Fruit fly (Drosophila melanogaster) whole organism, embryonic: Measurements from ENCODE around the gene PH4alphaNE2.

Experiments
- B-H2 ChIP-seq: fragments of 200-800 bp; sonication (Bioruptor generic); optimal IDR thresholded peaks from 2 replicates; lab custom pipeline; 2018; ENCODE audit warnings: missing biosample characterization, mild to moderate bottlenecking, missing genetic modification characterization
- CG1024 ChIP-seq: fragments of 200-800 bp; sonication (Bioruptor generic); IDR thresholded peaks from 2 replicates; pipeline ENCODE4 v1.3.6; 2022; ENCODE audit warnings: missing biosample characterization, missing genetic modification characterization
- CG10267 ChIP-seq: fragments of 200-800 bp; sonication (Bioruptor generic); optimal IDR thresholded peaks from 2 replicates; lab custom pipeline; 2018; ENCODE audit warnings: missing biosample characterization, mild to moderate bottlenecking, missing genetic modification characterization, moderate library complexity
- CG10654 ChIP-seq: fragments of 200-800 bp; sonication (Bioruptor generic); optimal IDR thresholded peaks from 2 replicates; lab custom pipeline; 2016; ENCODE audit warnings: missing biosample characterization, missing genetic modification characterization
- CG10959 ChIP-seq: fragments of 200-800 bp; sonication (Bioruptor generic); IDR thresholded peaks from 2 replicates; pipeline ENCODE4 v1.3.6; 2022; ENCODE audit warnings: missing biosample characterization, missing genetic modification characterization
- CG11695 ChIP-seq: fragments of 200-800 bp; sonication (Bioruptor generic); IDR thresholded peaks from 3 replicates; pipeline ENCODE4 v1.3.6; 2022; ENCODE audit warnings: missing biosample characterization, missing genetic modification characterization
- CG11723 ChIP-seq: fragments of 200-800 bp; sonication (Bioruptor generic); optimal IDR thresholded peaks from 2 replicates; lab custom pipeline; 2017; ENCODE audit warnings: missing biosample characterization, mild to moderate bottlenecking, missing genetic modification characterization
- CG12659 ChIP-seq: fragments of 200-800 bp; sonication (Bioruptor generic); optimal IDR thresholded peaks from 3 replicates; lab custom pipeline; 2017; ENCODE audit warnings: mild to moderate bottlenecking, missing biosample characterization, missing genetic modification reagents, missing genetic modification characterization
- CG13287 ChIP-seq: fragments of 200-800 bp; sonication (Bioruptor generic); IDR thresholded peaks from 2 replicates; pipeline ENCODE4 v1.3.6; 2022; ENCODE audit warnings: missing biosample characterization, missing genetic modification characterization; ENCODE audit not compliant: partially characterized antibody
- CG15073 ChIP-seq: fragments of 200-800 bp; sonication (Bioruptor generic); optimal IDR thresholded peaks from 2 replicates; lab custom pipeline; 2016; ENCODE audit warnings: missing biosample characterization, missing genetic modification characterization
- CG15269 ChIP-seq: fragments of 200-800 bp; sonication (Bioruptor generic); optimal IDR thresholded peaks from 2 replicates; lab custom pipeline; 2018; ENCODE audit warnings: missing biosample characterization, mild to moderate bottlenecking, missing genetic modification characterization, moderate library complexity
- CG17802 ChIP-seq: fragments of 200-800 bp; sonication (Bioruptor generic); optimal IDR thresholded peaks from 2 replicates; lab custom pipeline; 2018; ENCODE audit warnings: missing biosample characterization, mild to moderate bottlenecking, missing genetic modification characterization, moderate library complexity
- CG17829 ChIP-seq: fragments of 200-800 bp; optimal IDR thresholded peaks from 2 replicates; lab custom pipeline; 2019; ENCODE audit warnings: missing biosample characterization, mild to moderate bottlenecking, missing genetic modification characterization, moderate library complexity
- CG30431 ChIP-seq: fragments of 200-800 bp; sonication (Bioruptor generic); optimal IDR thresholded peaks from 2 replicates; lab custom pipeline; 2017; ENCODE audit warnings: missing biosample characterization, missing genetic modification characterization
- CG34224 ChIP-seq: fragments of 200-800 bp; sonication (Bioruptor generic); IDR thresholded peaks from 3 replicates; pipeline ENCODE4 v1.3.6; 2022; ENCODE audit warnings: missing biosample characterization, missing genetic modification characterization; ENCODE audit not compliant: partially characterized antibody
- CG4424 ChIP-seq: fragments of 200-800 bp; sonication (Bioruptor generic); optimal IDR thresholded peaks from 3 replicates; lab custom pipeline; 2016; ENCODE audit warnings: missing biosample characterization, missing genetic modification characterization
- CG6854 ChIP-seq: fragments of 200-800 bp; sonication (Bioruptor generic); optimal IDR thresholded peaks from 3 replicates; lab custom pipeline; 2017; ENCODE audit warnings: missing biosample characterization, mild to moderate bottlenecking, missing genetic modification characterization
- CG7745 ChIP-seq: fragments of 200-800 bp; sonication (Bioruptor generic); optimal IDR thresholded peaks from 2 replicates; lab custom pipeline; 2018; ENCODE audit warnings: missing biosample characterization, mild to moderate bottlenecking, missing genetic modification characterization, moderate library complexity
- CG8089 ChIP-seq: fragments of 200-800 bp; sonication (Bioruptor generic); optimal IDR thresholded peaks from 3 replicates; lab custom pipeline; 2016; ENCODE audit warnings: missing biosample characterization, missing genetic modification characterization
- CG8765 ChIP-seq: fragments of 200-800 bp; sonication (Bioruptor generic); IDR thresholded peaks from 2 replicates; pipeline ENCODE4 v1.3.6; 2022; ENCODE audit warnings: missing biosample characterization, missing genetic modification characterization
- CG8924 ChIP-seq: fragments of 200-800 bp; optimal IDR thresholded peaks from 3 replicates; lab custom pipeline; 2019; ENCODE audit warnings: missing biosample characterization, mild to moderate bottlenecking, missing genetic modification characterization, moderate library complexity
- CG9437 ChIP-seq: fragments of 200-800 bp; sonication (Bioruptor generic); optimal IDR thresholded peaks from 2 replicates; lab custom pipeline; 2018; ENCODE audit warnings: missing biosample characterization, mild to moderate bottlenecking, missing genetic modification characterization
- CG9609 ChIP-seq: fragments of 200-800 bp; sonication (Bioruptor generic); optimal IDR thresholded peaks from 3 replicates; lab custom pipeline; 2016; ENCODE audit warnings: missing biosample characterization, missing genetic modification characterization
- CoRest ChIP-seq: fragments of 200-800 bp; sonication (Bioruptor generic); optimal IDR thresholded peaks from 3 replicates; lab custom pipeline; 2018; ENCODE audit warnings: missing biosample characterization, mild to moderate bottlenecking, missing genetic modification characterization, moderate library complexity
- CrebB ChIP-seq: fragments of 200-800 bp; sonication (Bioruptor generic); optimal IDR thresholded peaks from 3 replicates; lab custom pipeline; 2018; ENCODE audit warnings: missing biosample characterization, mild to moderate bottlenecking, missing genetic modification characterization
- Hr78 ChIP-seq, 2 experiments: fragments of 200-800 bp in 1 of 2; fragments of >200 bp in 1 of 2; sonication (Bioruptor generic) in 1 of 2; optimal IDR thresholded peaks; 2 replicates each; lab custom pipeline; 2017 to 2019; ENCODE audit warnings: missing biosample characterization in 2 of 2, missing genetic modification characterization in 2 of 2, mild to moderate bottlenecking in 1 of 2, moderate library complexity in 1 of 2
- Nf-YA ChIP-seq: fragments of 200-800 bp; sonication (Bioruptor generic); IDR thresholded peaks from 2 replicates; pipeline ENCODE4 v1.3.6; 2022; ENCODE audit warnings: missing biosample characterization, missing genetic modification characterization
- Poxn ChIP-seq: fragments of 200-800 bp; sonication (Bioruptor generic); IDR thresholded peaks from 2 replicates; pipeline ENCODE4 v1.3.6; 2022; ENCODE audit warnings: missing biosample characterization, missing genetic modification characterization
- Rx ChIP-seq: fragments of 200-800 bp; sonication (Bioruptor generic); IDR thresholded peaks from 2 replicates; pipeline ENCODE4 v1.3.6; 2022; ENCODE audit warnings: missing biosample characterization, missing genetic modification characterization
- ap ChIP-seq: fragments of 200-800 bp; sonication (Bioruptor generic); IDR thresholded peaks from 2 replicates; pipeline ENCODE4 v1.3.6; 2022; ENCODE audit warnings: missing biosample characterization, missing genetic modification characterization
- ara ChIP-seq: fragments of 200-800 bp; sonication (Bioruptor generic); IDR thresholded peaks from 2 replicates; pipeline ENCODE4 v1.3.6; 2022; ENCODE audit warnings: missing biosample characterization, missing genetic modification characterization
- ato ChIP-seq: fragments of 200-800 bp; sonication (Bioruptor generic); IDR thresholded peaks from 2 replicates; pipeline ENCODE4 v1.3.6; 2022; ENCODE audit warnings: missing biosample characterization, missing genetic modification characterization; ENCODE audit not compliant: partially characterized antibody
- bcd ChIP-seq: fragments of 200-800 bp; sonication (Bioruptor generic); optimal IDR thresholded peaks from 2 replicates; lab custom pipeline; 2017; ENCODE audit warnings: missing biosample characterization, mild to moderate bottlenecking, missing genetic modification characterization
- bigmax ChIP-seq: fragments of 200-800 bp; sonication (Bioruptor generic); optimal IDR thresholded peaks from 2 replicates; lab custom pipeline; 2018; ENCODE audit warnings: missing biosample characterization, mild to moderate bottlenecking, missing genetic modification characterization
- chn ChIP-seq: fragments of 200-800 bp; sonication (Bioruptor generic); optimal IDR thresholded peaks from 2 replicates; lab custom pipeline; 2016; ENCODE audit warnings: missing biosample characterization, missing genetic modification characterization
- fd96Cb ChIP-seq: fragments of 200-800 bp; sonication (Bioruptor generic); optimal IDR thresholded peaks from 2 replicates; lab custom pipeline; 2018; ENCODE audit warnings: missing biosample characterization, mild to moderate bottlenecking, missing genetic modification characterization, moderate library complexity
- fru ChIP-seq: fragments of >200 bp; optimal IDR thresholded peaks from 2 replicates; lab custom pipeline; 2017
- gsb ChIP-seq: fragments of 200-800 bp; sonication (Bioruptor generic); IDR thresholded peaks from 2 replicates; pipeline ENCODE4 v1.3.6; 2022; ENCODE audit warnings: missing biosample characterization, missing genetic modification characterization
- hb ChIP-seq: fragments of 200-800 bp; sonication (Bioruptor generic); IDR thresholded peaks from 3 replicates; pipeline ENCODE4 v1.3.6; 2022; ENCODE audit warnings: missing biosample characterization, missing genetic modification characterization; ENCODE audit not compliant: partially characterized antibody
- insv ChIP-seq, 2 experiments: fragments of 200-800 bp; sonication (Bioruptor generic); optimal IDR thresholded peaks; 3 replicates each; lab custom pipeline; 2016 to 2018; ENCODE audit warnings: missing biosample characterization in 2 of 2, missing genetic modification characterization in 2 of 2
- kni ChIP-seq: fragments of 200-800 bp; sonication (Bioruptor generic); optimal IDR thresholded peaks from 3 replicates; lab custom pipeline; 2017; ENCODE audit warnings: mild to moderate bottlenecking, missing biosample characterization, missing genetic modification reagents, missing genetic modification characterization
- oc ChIP-seq: fragments of 200-800 bp; sonication (Bioruptor generic); optimal IDR thresholded peaks from 2 replicates; lab custom pipeline; 2018; ENCODE audit warnings: missing biosample characterization, mild to moderate bottlenecking, missing genetic modification characterization, moderate library complexity
- salm ChIP-seq: fragments of 200-800 bp; sonication (Bioruptor generic); optimal IDR thresholded peaks from 2 replicates; lab custom pipeline; 2018; ENCODE audit warnings: missing biosample characterization, mild to moderate bottlenecking, missing genetic modification characterization
- schlank ChIP-seq: fragments of 200-800 bp; sonication (Bioruptor generic); optimal IDR thresholded peaks from 2 replicates; lab custom pipeline; 2018; ENCODE audit warnings: missing biosample characterization, mild to moderate bottlenecking, missing genetic modification characterization
- scrt ChIP-seq: fragments of 200-800 bp; sonication (Bioruptor generic); optimal IDR thresholded peaks from 2 replicates; lab custom pipeline; 2018; ENCODE audit warnings: missing biosample characterization, mild to moderate bottlenecking, missing genetic modification characterization, moderate library complexity
- seq ChIP-seq: fragments of 200-800 bp; sonication (Bioruptor generic); IDR thresholded peaks from 2 replicates; pipeline ENCODE4 v1.3.6; 2022; ENCODE audit warnings: missing biosample characterization, missing genetic modification characterization
- slbo ChIP-seq: fragments of 200-800 bp; sonication (Bioruptor generic); IDR thresholded peaks from 2 replicates; pipeline ENCODE4 v1.3.6; 2022; ENCODE audit warnings: missing biosample characterization, missing genetic modification characterization
- stc ChIP-seq: fragments of 200-800 bp; sonication (Bioruptor generic); IDR thresholded peaks from 2 replicates; pipeline ENCODE4 v1.3.6; 2022; ENCODE audit warnings: missing biosample characterization, missing genetic modification characterization
- sug ChIP-seq: fragments of 200-800 bp; optimal IDR thresholded peaks from 2 replicates; lab custom pipeline; 2019; ENCODE audit warnings: missing biosample characterization, mild to moderate bottlenecking, missing genetic modification characterization, moderate library complexity
- tup ChIP-seq: fragments of 200-800 bp; sonication (Bioruptor generic); optimal IDR thresholded peaks from 2 replicates; lab custom pipeline; 2016; ENCODE audit warnings: missing biosample characterization, mild to moderate bottlenecking, missing genetic modification characterization, moderate library complexity
- usp ChIP-seq: fragments of >200 bp; optimal IDR thresholded peaks from 2 replicates; lab custom pipeline; 2017; ENCODE audit warnings: missing biosample characterization, missing genetic modification characterization

PH4alphaNE2 gene

DNA sequence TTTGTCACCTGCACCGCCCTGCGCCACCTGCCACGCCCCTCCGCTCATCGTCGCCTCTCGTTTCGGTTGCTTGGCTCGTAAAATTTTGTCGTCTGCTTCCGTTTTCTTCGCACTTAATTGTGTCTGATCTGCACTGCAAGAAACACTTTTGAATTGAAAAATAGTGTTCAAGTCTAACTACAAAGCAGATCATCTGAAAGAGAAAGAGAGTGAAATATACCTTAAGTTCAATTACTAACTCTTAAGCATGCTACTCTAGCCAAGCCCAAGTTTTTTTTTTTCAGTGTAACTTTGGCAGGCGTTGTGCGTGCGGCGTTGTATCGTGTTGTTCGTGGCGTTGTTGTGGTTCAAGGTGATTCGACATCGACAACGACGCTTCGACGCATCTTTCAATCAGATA, 28.2 kb upstream of the PH4alphaNE2 start (continued):
- TF ChIP-seq Nf-YA (GFP tag; lab: Robert Waterston, UW) (peak; percentile 84), sug (tag; lab: Kevin White, UChicago) (peak; percentile 87), CG12659 (GFP tag; lab: Kevin White, UChicago) (peak; percentile 93), gsb (GFP tag; lab: Robert Waterston, UW) (peak; percentile 89), Poxn (GFP tag; lab: Robert Waterston, UW) (peak; percentile 72), CG15073 (GFP tag; lab: Kevin White, UChicago) (peak; percentile 39), CG11695 (peak; percentile 87), salm (tag; lab: Kevin White, UChicago) (peak; percentile 85), CG30431 (GFP tag; lab: Kevin White, UChicago) (peak; percentile 88), CG10267 (peak; percentile 79), B-H2 (peak; percentile 93), stc (GFP tag; lab: Robert Waterston, UW) (peak; percentile 87), ap (peak; percentile 90), oc (tag; lab: Kevin White, UChicago) (peak; percentile 86), ara (peak; percentile 90), CG1024 (GFP tag; lab: Robert Waterston, UW) (peak; percentile 84), CoRest (tag; lab: Kevin White, UChicago) (peak; percentile 92), bigmax (GFP tag; lab: Kevin White, UChicago) (no peak), chn (GFP tag; lab: Kevin White, UChicago) (peak; percentile 94), CG6854 (GFP tag; lab: Kevin White, UChicago) (peak; percentile 89), insv (GFP tag; optimal IDR thresholded peaks at IDR 0.05; lab: Kevin White, UChicago) (peak in 1 of 2 experiments; percentile 33), fru (no peak), seq (GFP tag; lab: Robert Waterston, UW) (peak; percentile 92), ato (GFP tag; lab: Robert Waterston, UW) (no peak), CG10959 (GFP tag; lab: Robert Waterston, UW) (peak; percentile 83), kni (GFP tag; lab: Kevin White, UChicago) (peak; percentile 25), CG10654 (GFP tag; lab: Kevin White, UChicago) (peak; percentile 93), CG8924 (tag; lab: Kevin White, UChicago) (peak; percentile 85), CG8089 (GFP tag; lab: Kevin White, UChicago) (peak; percentile 91), CG9437 (GFP tag; lab: Kevin White, UChicago) (peak; percentile 79), scrt (peak; percentile 87), CG13287 (GFP tag; lab: Robert Waterston, UW) (no peak), CrebB (tag; lab: Kevin White, UChicago) (peak; percentile 83), hb (GFP tag; lab: Robert Waterston, UW) (no peak), CG34224 (GFP tag; lab: Robert Waterston, UW) (no peak), fd96Cb (tag; lab: Kevin White, UChicago) (peak; percentile 91), schlank (tag; lab: Kevin White, UChicago) (peak; percentile 89), Rx (peak; percentile 85), CG8765 (GFP tag; lab: Robert Waterston, UW) (0 out of 2 replicates have a peak, but pooled peaks have one; percentile 58), CG4424 (GFP tag; lab: Kevin White, UChicago) (peak; percentile 93), Hr78 (GFP tag; optimal IDR thresholded peaks at IDR 0.05; lab: Kevin White, UChicago) (peak in 1 of 2 experiments; percentile 77), CG17829 (peak; percentile 87), CG17802 (tag; lab: Kevin White, UChicago) (peak; percentile 81), CG15269 (tag; lab: Kevin White, UChicago) (peak; percentile 95), usp (no peak), tup (GFP tag; lab: Kevin White, UChicago) (peak; percentile 80), CG7745 (tag; lab: Kevin White, UChicago) (no peak), CG9609 (GFP tag; lab: Kevin White, UChicago) (peak; percentile 92), CG11723 (GFP tag; lab: Kevin White, UChicago) (peak; percentile 78), slbo (GFP tag; lab: Robert Waterston, UW) (peak; percentile 96), bcd (peak; percentile 91)
